Worm (Caenorhabditis elegans): ENCODE measurements around the gene ttr-12.

ttr-12 gene

ce11 chrV:20603014-20603413 lies 5.6 kb downstream of the ttr-12 start, which contains the start of gene ttr-11:
ttr-11 (plus strand) TSS chrV:20603314.
- TF ChIP-seq jun-1 (tag; optimal IDR thresholded peaks at IDR 0.05) (no peak), nhr-76 (tag; optimal IDR thresholded peaks at IDR 0.05) (no peak), nhr-67 (tag; optimal IDR thresholded peaks at IDR 0.05) (no peak), elt-2 (tag; optimal IDR thresholded peaks at IDR 0.05) (no peak)

DNA sequence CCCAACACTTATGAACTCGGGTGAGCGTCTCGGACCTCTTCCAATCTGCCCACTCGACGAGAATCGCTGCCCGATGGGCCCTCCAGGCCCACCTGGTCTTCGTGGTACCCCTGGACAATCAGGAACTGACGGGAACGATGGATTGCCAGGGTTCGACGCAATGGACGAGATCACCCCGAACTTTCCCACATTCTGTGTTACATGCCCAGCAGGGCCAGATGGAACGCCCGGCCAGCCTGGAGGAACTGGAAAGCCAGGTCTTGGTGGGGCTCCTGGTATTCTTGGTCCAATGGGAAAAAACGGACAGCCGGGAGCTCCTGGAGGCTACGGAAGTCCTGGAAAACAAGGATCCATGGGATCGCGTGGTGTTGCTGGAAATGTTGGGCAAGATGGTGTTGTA lies 7.9 kb downstream of the ttr-12 start:
- TF ChIP-seq jun-1 (tag; optimal IDR thresholded peaks at IDR 0.05) (no peak), nhr-25 (tag; optimal IDR thresholded peaks at IDR 0.05) (no peak), lin-15B (tag; optimal IDR thresholded peaks at IDR 0.05) (no peak), nhr-11 (tag; optimal IDR thresholded peaks at IDR 0.05) (no peak), mdl-1 (tag; optimal IDR thresholded peaks at IDR 0.05) (no peak), nhr-67 (tag; optimal IDR thresholded peaks at IDR 0.05) (no peak), ZK546.5 (tag; optimal IDR thresholded peaks at IDR 0.05) (no peak), snpc-4 (tag; optimal IDR thresholded peaks at IDR 0.05) (no peak), skn-1 (tag; optimal IDR thresholded peaks at IDR 0.05) (no peak), pqm-1 (tag; optimal IDR thresholded peaks at IDR 0.05) (no peak)

ce11 chrV:20599795-20600194 lies 8.8 kb downstream of the ttr-12 start, which contains the start of gene col-163:
col-163 (plus strand) TSS chrV:20600095.
- TF ChIP-seq nhr-76 (tag; optimal IDR thresholded peaks at IDR 0.05) (no peak), daf-12 (tag; optimal IDR thresholded peaks at IDR 0.05) (no peak), elt-1 (tag; optimal IDR thresholded peaks at IDR 0.05) (no peak), egl-27 (tag; optimal IDR thresholded peaks at IDR 0.05) (no peak), mml-1 (tag; optimal IDR thresholded peaks at IDR 0.05) (no peak), nhr-237 (tag; optimal IDR thresholded peaks at IDR 0.05) (no peak), ZK546.5 (tag; optimal IDR thresholded peaks at IDR 0.05) (no peak), ceh-82 (tag; optimal IDR thresholded peaks at IDR 0.05) (no peak), nhr-25 (tag; optimal IDR thresholded peaks at IDR 0.05) (no peak), fkh-2 (tag; optimal IDR thresholded peaks at IDR 0.05) (no peak), zag-1 (tag; optimal IDR thresholded peaks at IDR 0.05) (no peak), lin-15B (tag; optimal IDR thresholded peaks at IDR 0.05) (no peak), fos-1 (tag; optimal IDR thresholded peaks at IDR 0.05) (no peak), ceh-28 (tag; optimal IDR thresholded peaks at IDR 0.05) (no peak), nhr-28 (tag; optimal IDR thresholded peaks at IDR 0.05) (no peak), mdl-1 (tag; optimal IDR thresholded peaks at IDR 0.05) (no peak), nhr-12 (tag; optimal IDR thresholded peaks at IDR 0.05) (no peak), sea-2 (GFP tag; optimal IDR thresholded peaks at IDR 0.05) (no peak), aly-2 (tag; optimal IDR thresholded peaks at IDR 0.05) (no peak), lsy-12 (tag; optimal IDR thresholded peaks at IDR 0.05) (no peak)

ce11 chrV:20597076-20597475 lies 11.5 kb downstream of the ttr-12 start, which contains the start of gene F46B3.1:
F46B3.1 (minus strand) TSS chrV:20597176.
- no peak for TF ChIP-seq nhr-43 (tag; optimal IDR thresholded peaks at IDR 0.05; ENCODE audit: poor library complexity, severe bottlenecking)
- no peak for TF ChIP-seq skn-1 (tag; optimal IDR thresholded peaks at IDR 0.05)

DNA sequence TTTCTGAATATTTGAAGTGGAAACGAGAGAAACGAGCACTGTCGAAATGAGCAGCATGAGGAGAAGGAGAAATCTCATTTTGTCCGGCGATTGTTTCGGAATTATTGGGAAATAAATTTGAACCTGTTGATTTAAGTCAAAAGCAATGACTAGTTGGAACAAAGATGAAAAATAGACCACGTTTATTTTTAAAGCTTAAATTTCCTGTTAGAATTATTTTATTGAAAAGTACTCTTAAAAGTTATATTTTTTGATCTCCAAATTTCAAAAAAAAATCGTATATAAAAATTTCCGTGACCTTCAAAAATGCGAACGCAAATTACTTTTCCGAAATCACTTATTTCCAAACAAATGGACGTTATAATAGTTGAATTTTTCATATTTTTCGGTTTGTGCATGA lies 12.9 kb downstream of the ttr-12 start, which contains the start of gene F26F2.11:
Gene F26F2.11 (minus strand): TSS at position 101 of the 400 bp plus-strand sequence.
- no peak for TF ChIP-seq nhr-77 (tag; optimal IDR thresholded peaks at IDR 0.05)
- TF ChIP-seq elt-3 (tag; optimal IDR thresholded peaks at IDR 0.05) = no peak
- no peak for TF ChIP-seq ceh-9 (tag; optimal IDR thresholded peaks at IDR 0.05)
- TF ChIP-seq aly-2 (tag; optimal IDR thresholded peaks at IDR 0.05) = no peak
- no peak for TF ChIP-seq egl-5 (tag; optimal IDR thresholded peaks at IDR 0.05)
- no peak for TF ChIP-seq ama-1 (optimal IDR thresholded peaks at IDR 0.05)
- TF ChIP-seq unc-39 (tag; optimal IDR thresholded peaks at IDR 0.05) = no peak
- no peak for TF ChIP-seq fkh-2 (tag; optimal IDR thresholded peaks at IDR 0.05)
- TF ChIP-seq nfya-1 (tag; optimal IDR thresholded peaks at IDR 0.05; ENCODE audit: insufficient read depth) = no peak
- TF ChIP-seq elt-2 (tag; optimal IDR thresholded peaks at IDR 0.05) = no peak
- no peak for TF ChIP-seq nhr-237 (tag; optimal IDR thresholded peaks at IDR 0.05)
- TF ChIP-seq ZK546.5 (tag; optimal IDR thresholded peaks at IDR 0.05) = no peak
- TF ChIP-seq pha-4 (tag; optimal IDR thresholded peaks at IDR 0.05) = no peak
- no peak for TF ChIP-seq nhr-67 (tag; optimal IDR thresholded peaks at IDR 0.05)
